Fruit fly (Drosophila melanogaster): ENCODE measurements around the gene lectin-28C.

The lectin-28C gene

DNA sequence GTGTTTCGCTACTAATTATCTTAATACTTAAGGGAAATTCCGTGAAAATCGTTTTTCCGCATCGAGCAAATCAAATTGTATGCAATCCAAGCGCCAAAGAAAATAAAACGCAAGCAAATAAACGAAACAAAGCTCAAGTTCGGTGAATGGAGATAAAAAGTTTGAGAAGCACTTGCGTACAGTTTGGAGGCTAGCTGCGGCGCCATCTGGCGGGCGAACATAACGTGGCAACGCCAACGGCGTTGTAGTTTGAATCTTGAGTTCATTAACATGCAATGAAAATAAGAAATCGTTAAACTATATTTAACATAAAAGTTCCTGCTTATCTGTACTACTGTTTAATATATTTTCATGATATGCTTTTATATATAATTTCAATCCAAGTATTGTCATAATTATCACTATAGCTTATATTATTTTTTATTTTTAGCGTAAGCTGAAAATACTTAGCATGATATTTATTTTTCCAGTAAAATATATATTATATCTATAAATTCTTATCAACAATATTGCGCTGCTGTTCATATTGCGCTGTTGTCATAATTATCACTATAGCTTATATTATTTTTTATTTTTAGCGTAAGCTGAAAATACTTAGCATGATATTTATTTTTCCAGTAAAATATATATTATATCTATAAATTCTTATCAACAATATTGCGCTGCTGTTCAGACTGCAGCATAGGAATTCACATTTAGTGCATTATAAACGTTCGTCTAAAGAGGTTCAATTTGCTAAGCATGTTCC lies at the start of gene lectin-28C:
Gene lectin-28C (plus strand): TSS at position 698 of the 748 bp plus-strand sequence.
- TF ChIP-seq Eip78C (GFP tag) (peak; percentile 41), CG31627 (GFP tag; optimal IDR thresholded peaks at IDR 0.05) (peak; percentile 7), cyc (GFP tag; optimal IDR thresholded peaks at IDR 0.05) (peak; percentile 14), fkh (GFP tag; optimal IDR thresholded peaks at IDR 0.05) (peak; percentile 9), eg (GFP tag; IDR thresholded peaks at IDR 0.05) (0 out of 3 replicates have a peak, but pooled peaks have one; percentile 9), svp (GFP tag) (peak; percentile 55), CG3032 (tag; optimal IDR thresholded peaks at IDR 0.05) (peak; percentile 12), lz (GFP tag; optimal IDR thresholded peaks at IDR 0.05) (peak; percentile 14), Hr39 (GFP tag; optimal IDR thresholded peaks at IDR 0.05) (peak; percentile 31), CG6808 (GFP tag; optimal IDR thresholded peaks at IDR 0.05) (peak; percentile 3), Sox14 (GFP tag; optimal IDR thresholded peaks at IDR 0.05) (peak; percentile 46)

DNA sequence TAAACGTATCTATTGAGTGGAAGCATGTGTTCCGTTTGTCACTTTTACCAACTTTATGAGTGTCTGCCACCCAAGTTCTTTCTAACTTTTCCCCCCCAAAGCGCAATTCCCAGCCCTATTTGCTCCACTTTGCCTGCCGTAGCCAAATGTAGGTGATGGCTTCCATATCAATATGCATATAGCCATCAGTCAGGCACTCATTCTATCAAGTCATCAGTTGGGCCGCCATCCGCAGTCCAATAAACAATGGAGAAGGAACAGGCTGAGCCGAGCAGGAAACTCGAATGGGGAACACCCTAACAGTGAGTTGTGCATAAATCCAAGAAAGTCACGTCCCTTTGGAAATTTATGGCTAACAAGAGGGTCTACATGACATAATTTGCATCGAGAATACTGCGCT lies 49.3 kb upstream of the lectin-28C start:
- TF ChIP-seq CG32006 (GFP tag; optimal IDR thresholded peaks at IDR 0.05) (no peak), Blimp-1 (GFP tag; optimal IDR thresholded peaks at IDR 0.05) (no peak)

DNA sequence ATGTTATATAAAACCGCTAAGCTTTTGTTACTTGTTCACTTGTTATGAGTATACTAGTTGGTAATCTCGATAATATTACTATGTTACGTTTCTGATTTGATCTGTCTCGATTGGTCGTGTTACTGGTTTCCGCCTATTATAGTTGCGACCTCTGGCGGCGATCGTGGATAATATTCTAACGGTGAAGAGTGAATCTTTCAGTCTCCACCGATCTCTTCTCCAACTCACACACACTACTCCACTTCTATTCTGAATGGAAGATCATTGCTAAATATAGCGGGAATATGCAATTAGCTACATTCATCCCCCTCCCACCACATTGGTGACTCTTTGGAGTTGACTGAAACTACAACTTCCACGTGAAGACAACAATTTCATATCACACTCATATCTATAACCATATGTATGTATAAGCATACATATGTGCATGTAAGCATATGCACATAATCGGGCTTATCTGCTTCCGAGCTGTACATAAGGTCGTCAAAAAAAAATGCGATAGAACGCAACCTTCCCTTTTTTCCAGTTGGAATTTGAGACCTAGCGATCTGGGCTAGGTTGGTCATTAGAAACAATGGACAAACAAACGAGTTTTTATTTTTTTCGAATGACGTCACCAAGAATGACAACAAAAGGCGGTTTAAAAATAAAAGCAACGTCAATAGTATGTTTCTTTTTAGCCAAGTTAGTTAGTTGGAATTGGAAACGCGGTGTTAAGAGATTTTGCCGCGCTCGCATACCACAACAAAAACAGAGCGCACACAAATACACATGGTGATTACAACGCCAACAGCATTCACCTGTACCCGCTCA lies 47.8 kb upstream of the lectin-28C start:
- TF ChIP-seq CG16779 (tag; optimal IDR thresholded peaks at IDR 0.05), result peak; percentile 12
- no peak for TF ChIP-seq Sox102F (GFP tag; optimal IDR thresholded peaks at IDR 0.05)
- TF ChIP-seq Ets96B (tag; optimal IDR thresholded peaks at IDR 0.05), result no peak
- no peak for TF ChIP-seq CG6276 (GFP tag; optimal IDR thresholded peaks at IDR 0.05)
- TF ChIP-seq cyc (GFP tag; optimal IDR thresholded peaks at IDR 0.05), result no peak
- no peak for TF ChIP-seq vri (GFP tag; optimal IDR thresholded peaks at IDR 0.05)
- TF ChIP-seq dsx (GFP tag; optimal IDR thresholded peaks at IDR 0.05; ENCODE audit: poor library complexity, severe bottlenecking), result peak; percentile 45
- peak in 1 of 2 experiments; percentile 47 for TF ChIP-seq ss (GFP tag; optimal IDR thresholded peaks at IDR 0.05)
- no peak for TF ChIP-seq Blimp-1 (GFP tag; optimal IDR thresholded peaks at IDR 0.05)
- no peak for TF ChIP-seq Ets21C (GFP tag; optimal IDR thresholded peaks at IDR 0.05)
- peak; percentile 12; the same call in 1 of the 2 replicates for TF ChIP-seq CG11294 (GFP tag; IDR thresholded peaks at IDR 0.05)

DNA sequence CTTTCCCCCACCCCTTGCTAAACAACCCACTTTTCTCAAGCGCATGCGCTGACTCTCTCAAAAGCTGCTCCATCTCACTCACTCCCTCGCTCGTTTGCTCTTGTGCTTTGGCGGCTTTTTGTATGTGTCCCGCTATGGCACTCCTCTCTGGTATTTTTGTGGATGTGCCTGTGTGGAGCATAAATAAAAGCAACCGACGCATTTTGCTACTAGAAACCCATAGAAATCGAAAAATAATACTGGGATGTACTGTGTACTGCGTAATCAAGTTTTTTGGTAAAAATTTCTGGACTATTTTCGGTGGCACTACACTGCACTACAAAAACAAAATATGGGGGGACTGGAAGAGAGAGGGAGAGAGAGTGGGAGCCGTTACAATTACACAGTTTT lies 47.2 kb upstream of the lectin-28C start:
- TF ChIP-seq esn (GFP tag; optimal IDR thresholded peaks at IDR 0.05), result peak; percentile 3
- peak; percentile 71 for TF ChIP-seq CG6854 (GFP tag; optimal IDR thresholded peaks at IDR 0.05)
- TF ChIP-seq CG15336 (GFP tag; IDR thresholded peaks at IDR 0.05), result peak; percentile 34; the same call in 1 of the 2 replicates
- TF ChIP-seq Sox14 (GFP tag; optimal IDR thresholded peaks at IDR 0.05), result peak; percentile 35
- peak; percentile 11 for TF ChIP-seq CG3032 (tag; optimal IDR thresholded peaks at IDR 0.05)
- TF ChIP-seq ss (GFP tag; optimal IDR thresholded peaks at IDR 0.05), result peak in 1 of 2 experiments; percentile 48
- TF ChIP-seq CG8119 (GFP tag; IDR thresholded peaks at IDR 0.05), result peak; percentile 38; the same call in 2 of the 3 replicates
- TF ChIP-seq CG3919 (GFP tag; optimal IDR thresholded peaks at IDR 0.05), result no peak
- TF ChIP-seq lz (GFP tag; optimal IDR thresholded peaks at IDR 0.05), result peak; percentile 2
- peak; percentile 93 for TF ChIP-seq fkh (GFP tag; optimal IDR thresholded peaks at IDR 0.05)
- TF ChIP-seq eg (GFP tag; IDR thresholded peaks at IDR 0.05), result peak; percentile 44; the same call in 2 of the 3 replicates
- peak; percentile 39 for TF ChIP-seq CG1621 (tag; optimal IDR thresholded peaks at IDR 0.05)
- TF ChIP-seq Eip78C (GFP tag), result peak; percentile 73
- TF ChIP-seq vri (GFP tag; optimal IDR thresholded peaks at IDR 0.05), result peak; percentile 76
- TF ChIP-seq CG31627 (GFP tag; optimal IDR thresholded peaks at IDR 0.05), result no peak
- TF ChIP-seq Gug (GFP tag; IDR thresholded peaks at IDR 0.05), result peak; percentile 20; the same call in 1 of the 2 replicates
- peak; percentile 38 for TF ChIP-seq Lpt (GFP tag; optimal IDR thresholded peaks at IDR 0.05)
- TF ChIP-seq CG6792 (GFP tag; optimal IDR thresholded peaks at IDR 0.05), result no peak
- TF ChIP-seq achi (GFP tag; optimal IDR thresholded peaks at IDR 0.05), result no peak
- TF ChIP-seq topi (GFP tag; optimal IDR thresholded peaks at IDR 0.05), result peak; percentile 18

Measured in whole organism, prepupa.